Worm (Caenorhabditis elegans): ENCODE measurements around the gene perm-3.

ce11 chrIV:5354564-5354963 is 40.0 kb downstream of the perm-3 start:
- TF ChIP-seq elt-3 (tag; optimal IDR thresholded peaks at IDR 0.05) (no peak), lin-14 (GFP tag; optimal IDR thresholded peaks at IDR 0.05) (no peak), mep-1 (tag; optimal IDR thresholded peaks at IDR 0.05) (no peak), unc-62 (GFP tag; optimal IDR thresholded peaks at IDR 0.05) (no peak), xbp-1 (tag; optimal IDR thresholded peaks at IDR 0.05) (no peak), ztf-4 (tag; optimal IDR thresholded peaks at IDR 0.05) (no peak), unc-86 (tag; optimal IDR thresholded peaks at IDR 0.05) (no peak)

Data from whole organism, L1 larva.